Fruit fly (Drosophila melanogaster): ENCODE data around the gene CG31697.
A peak's percentile ranks its signal among the peaks of the same experiment; 100 is the strongest.

The CG31697 gene

dm6 chr2L:19537779-19538456, 2.7 kb downstream of the CG31697 start, which contains the start of gene CG13082 (continued):
- TF ChIP-seq kni (GFP tag; optimal IDR thresholded peaks at IDR 0.05) = peak; percentile 73
- TF ChIP-seq sc (optimal IDR thresholded peaks at IDR 0.05) = no peak
- TF ChIP-seq sc (GFP tag; optimal IDR thresholded peaks at IDR 0.05) = peak; percentile 61
- no peak for TF ChIP-seq H2.0 (GFP tag; IDR thresholded peaks at IDR 0.05)
- TF ChIP-seq stc (GFP tag; IDR thresholded peaks at IDR 0.05) = no peak
- no peak for TF ChIP-seq hkb (optimal IDR thresholded peaks at IDR 0.05)
- no peak for TF ChIP-seq hkb (GFP tag; IDR thresholded peaks at IDR 0.05)
- TF ChIP-seq CG13894 (tag; optimal IDR thresholded peaks at IDR 0.05) = no peak
- TF ChIP-seq hbn (GFP tag; IDR thresholded peaks at IDR 0.05; ENCODE audit: partially characterized antibody) = no peak
- TF ChIP-seq CG42726 (GFP tag; IDR thresholded peaks at IDR 0.05; ENCODE audit: partially characterized antibody) = no peak
- TF ChIP-seq Atf-2 (GFP tag; optimal IDR thresholded peaks at IDR 0.05) = peak; percentile 41
- TF ChIP-seq CG10209 (GFP tag; optimal IDR thresholded peaks at IDR 0.05) = peak; percentile 48
- TF ChIP-seq GATAe (GFP tag; conservative IDR thresholded peaks at IDR 0.05) = no peak
- peak in 1 of 3 experiments; percentile 65 for TF ChIP-seq Stat92E (GFP tag; optimal IDR thresholded peaks at IDR 0.05)
- TF ChIP-seq tup (GFP tag; optimal IDR thresholded peaks at IDR 0.05) = peak; percentile 10
- TF ChIP-seq CG11723 (GFP tag; optimal IDR thresholded peaks at IDR 0.05) = peak; percentile 35
- TF ChIP-seq CG15601 (tag; optimal IDR thresholded peaks at IDR 0.05) = peak; percentile 77
- peak; percentile 75 for TF ChIP-seq Spps (tag; optimal IDR thresholded peaks at IDR 0.05)
- TF ChIP-seq oc (tag; optimal IDR thresholded peaks at IDR 0.05) = peak; percentile 50
- TF ChIP-seq CG1602 (GFP tag; optimal IDR thresholded peaks at IDR 0.05) = peak; percentile 24
- TF ChIP-seq row (GFP tag; IDR thresholded peaks at IDR 0.05) = peak; percentile 61
- TF ChIP-seq yki (optimal IDR thresholded peaks at IDR 0.05) = no peak
- TF ChIP-seq jumu (GFP tag; optimal IDR thresholded peaks at IDR 0.05) = peak; percentile 2
- no peak for TF ChIP-seq CG11456 (GFP tag; IDR thresholded peaks at IDR 0.05)
- peak; percentile 58 for TF ChIP-seq CG2202 (tag; optimal IDR thresholded peaks at IDR 0.05)
- TF ChIP-seq CG8478 (optimal IDR thresholded peaks at IDR 0.05) = no peak
- no peak for TF ChIP-seq dati (GFP tag; IDR thresholded peaks at IDR 0.05)
- TF ChIP-seq YL-1 (GFP tag; optimal IDR thresholded peaks at IDR 0.05) = no peak
- TF ChIP-seq Ets65A (GFP tag) = peak; percentile 2
- no peak for TF ChIP-seq pb (GFP tag; optimal IDR thresholded peaks at IDR 0.05)
- peak; percentile 59 for TF ChIP-seq fd96Cb (tag; optimal IDR thresholded peaks at IDR 0.05)
- TF ChIP-seq CHES-1-like (GFP tag; optimal IDR thresholded peaks at IDR 0.05) = no peak
- TF ChIP-seq CG15011 (GFP tag; optimal IDR thresholded peaks at IDR 0.05) = no peak
- TF ChIP-seq Lhr (GFP tag; optimal IDR thresholded peaks at IDR 0.05) = peak; percentile 44
- no peak for TF ChIP-seq CG11085 (GFP tag; IDR thresholded peaks at IDR 0.05)
- no peak for TF ChIP-seq vfl (GFP tag; optimal IDR thresholded peaks at IDR 0.05)
- TF ChIP-seq HHEX (GFP tag; optimal IDR thresholded peaks at IDR 0.05) = no peak
- peak; percentile 79 for TF ChIP-seq CG14710 (tag; optimal IDR thresholded peaks at IDR 0.05)
- no peak for TF ChIP-seq ap (GFP tag; IDR thresholded peaks at IDR 0.05)
- peak; percentile 45 for TF ChIP-seq CG17385 (GFP tag; optimal IDR thresholded peaks at IDR 0.05)
- TF ChIP-seq phol (tag; optimal IDR thresholded peaks at IDR 0.05) = peak; percentile 74
- TF ChIP-seq CG4404 (GFP tag; IDR thresholded peaks at IDR 0.05) = no peak
- TF ChIP-seq CG18599 (GFP tag; optimal IDR thresholded peaks at IDR 0.05) = peak; percentile 30
- peak; percentile 48 for TF ChIP-seq Sox100B (GFP tag; optimal IDR thresholded peaks at IDR 0.05)
- TF ChIP-seq Sox102F (GFP tag; optimal IDR thresholded peaks at IDR 0.05) = peak; percentile 42
- TF ChIP-seq ara (GFP tag; IDR thresholded peaks at IDR 0.05) = peak; percentile 51; the same call in 1 of the 2 replicates
- TF ChIP-seq tio (GFP tag; optimal IDR thresholded peaks at IDR 0.05) = peak; percentile 19
- no peak for TF ChIP-seq eyg (GFP tag; optimal IDR thresholded peaks at IDR 0.05)
- no peak for TF ChIP-seq CG13123 (GFP tag; optimal IDR thresholded peaks at IDR 0.05)
- TF ChIP-seq Trl (optimal IDR thresholded peaks at IDR 0.05) = no peak
- TF ChIP-seq Trl (GFP tag; optimal IDR thresholded peaks at IDR 0.05) = no peak

Measured in whole organism, embryonic.